Fruit fly (Drosophila melanogaster) whole organism, embryonic: ENCODE measurements around the gene CG6432.

Experiments
- Bgb ChIP-seq: fragments of 200-800 bp; sonication (Bioruptor generic); IDR thresholded peaks from 2 replicates; pipeline ENCODE4 v1.3.6; 2022; ENCODE audit warnings: missing biosample characterization, missing genetic modification characterization; ENCODE audit not compliant: partially characterized antibody
- Blimp-1 ChIP-seq: fragments of 200-800 bp; sonication (Bioruptor generic); optimal IDR thresholded peaks from 3 replicates; lab custom pipeline; 2018; ENCODE audit warnings: missing biosample characterization, missing genetic modification characterization, mild to moderate bottlenecking, moderate library complexity, missing genetic modification reagents
- CG10543 ChIP-seq: fragments of 200-800 bp; sonication (Bioruptor generic); optimal IDR thresholded peaks from 3 replicates; lab custom pipeline; 2017; ENCODE audit warnings: missing biosample characterization, mild to moderate bottlenecking, missing genetic modification characterization, moderate library complexity
- CG10565 ChIP-seq: fragments of 200-800 bp; sonication (Bioruptor generic); optimal IDR thresholded peaks from 3 replicates; lab custom pipeline; 2016; ENCODE audit warnings: missing biosample characterization, mild to moderate bottlenecking, missing genetic modification characterization
- CG12219 ChIP-seq: fragments of 200-800 bp; sonication (Bioruptor generic); optimal IDR thresholded peaks from 3 replicates; lab custom pipeline; 2018; ENCODE audit warnings: missing biosample characterization, mild to moderate bottlenecking, missing genetic modification characterization
- CG14441 ChIP-seq: fragments of 200-800 bp; sonication (Bioruptor generic); IDR thresholded peaks from 2 replicates; pipeline ENCODE4 v1.3.6; 2022; ENCODE audit warnings: missing biosample characterization, missing genetic modification characterization
- CG14860 ChIP-seq: fragments of 200-800 bp; sonication (Bioruptor generic); IDR thresholded peaks from 3 replicates; pipeline ENCODE4 v1.3.6; 2022; ENCODE audit warnings: missing biosample characterization, missing genetic modification characterization; ENCODE audit not compliant: partially characterized antibody
- CG15269 ChIP-seq: fragments of 200-800 bp; sonication (Bioruptor generic); optimal IDR thresholded peaks from 2 replicates; lab custom pipeline; 2018; ENCODE audit warnings: missing biosample characterization, mild to moderate bottlenecking, missing genetic modification characterization, moderate library complexity
- CG15514 ChIP-seq: fragments of 200-800 bp; sonication (Bioruptor generic); optimal IDR thresholded peaks from 3 replicates; lab custom pipeline; 2017; ENCODE audit warnings: missing biosample characterization, missing genetic modification characterization, mild to moderate bottlenecking, moderate library complexity, missing genetic modification reagents
- CG16779 ChIP-seq: fragments of 200-800 bp; sonication (Bioruptor generic); IDR thresholded peaks from 2 replicates; pipeline ENCODE4 v1.3.6; 2022; ENCODE audit warnings: missing biosample characterization, missing genetic modification characterization
- CG16815 ChIP-seq: fragments of 200-800 bp; sonication (Bioruptor generic); optimal IDR thresholded peaks from 3 replicates; lab custom pipeline; 2017; ENCODE audit warnings: missing biosample characterization, mild to moderate bottlenecking, missing genetic modification characterization
- CG30020 ChIP-seq: fragments of 200-800 bp; optimal IDR thresholded peaks from 2 replicates; lab custom pipeline; 2019; ENCODE audit warnings: missing biosample characterization, mild to moderate bottlenecking, missing genetic modification characterization, moderate library complexity
- CG31388 ChIP-seq: fragments of 200-800 bp; sonication (Bioruptor generic); optimal IDR thresholded peaks from 2 replicates; lab custom pipeline; 2016; ENCODE audit warnings: missing biosample characterization, missing genetic modification characterization
- CG32532 ChIP-seq: fragments of 200-800 bp; sonication (Bioruptor generic); IDR thresholded peaks from 2 replicates; pipeline ENCODE4 v1.3.6; 2022; ENCODE audit warnings: missing biosample characterization, missing genetic modification characterization
- CG3726 ChIP-seq: fragments of 200-800 bp; sonication (Bioruptor generic); IDR thresholded peaks from 3 replicates; pipeline ENCODE4, ENCODE4 v1.3.6; 2022; ENCODE audit warnings: missing biosample characterization, missing genetic modification characterization
- CG4282 ChIP-seq: fragments of 200-800 bp; sonication (Bioruptor generic); optimal IDR thresholded peaks from 2 replicates; lab custom pipeline; 2016; ENCODE audit warnings: missing biosample characterization, missing genetic modification characterization
- CG4404 ChIP-seq: fragments of 200-800 bp; sonication (Bioruptor generic); IDR thresholded peaks from 2 replicates; pipeline ENCODE4 v1.3.6; 2022; ENCODE audit warnings: missing biosample characterization, missing genetic modification characterization
- CG4617 ChIP-seq: fragments of 200-800 bp; sonication (Bioruptor generic); optimal IDR thresholded peaks from 3 replicates; lab custom pipeline; 2016; ENCODE audit warnings: missing biosample characterization, missing genetic modification characterization, borderline replicate concordance
- CG4707 ChIP-seq: fragments of 200-800 bp; sonication (Bioruptor generic); optimal IDR thresholded peaks from 2 replicates; lab custom pipeline; 2018; ENCODE audit warnings: missing biosample characterization, mild to moderate bottlenecking, missing genetic modification characterization, moderate library complexity
- CG4854 ChIP-seq: fragments of 200-800 bp; sonication (Bioruptor generic); optimal IDR thresholded peaks from 2 replicates; lab custom pipeline; 2016; ENCODE audit warnings: missing biosample characterization, missing genetic modification characterization, inconsistent platforms
- CG6765 ChIP-seq: fragments of 200-800 bp; sonication (Bioruptor generic); optimal IDR thresholded peaks from 3 replicates; lab custom pipeline; 2017; ENCODE audit warnings: missing biosample characterization, mild to moderate bottlenecking, missing genetic modification characterization
- CG7271 ChIP-seq: fragments of 200-800 bp; sonication (Bioruptor generic); optimal IDR thresholded peaks from 2 replicates; lab custom pipeline; 2018; ENCODE audit warnings: missing biosample characterization, mild to moderate bottlenecking, missing genetic modification characterization, moderate library complexity
- CG8944 ChIP-seq: fragments of 200-800 bp; sonication (Bioruptor generic); optimal IDR thresholded peaks from 3 replicates; lab custom pipeline; 2016; ENCODE audit warnings: missing biosample characterization, missing genetic modification characterization
- CG9727 ChIP-seq: fragments of 200-800 bp; sonication (Bioruptor generic); optimal IDR thresholded peaks from 3 replicates; lab custom pipeline; 2017; ENCODE audit warnings: missing biosample characterization, mild to moderate bottlenecking, missing genetic modification characterization
- CG9817 ChIP-seq: fragments of 200-800 bp; sonication (Bioruptor generic); optimal IDR thresholded peaks from 2 replicates; lab custom pipeline; 2018; ENCODE audit warnings: missing biosample characterization, mild to moderate bottlenecking, missing genetic modification characterization, moderate library complexity
- Dip2 ChIP-seq: fragments of 200-800 bp; sonication (Bioruptor generic); IDR thresholded peaks from 2 replicates; pipeline ENCODE4 v1.3.6; 2022; ENCODE audit warnings: missing biosample characterization, missing genetic modification characterization
- Dll ChIP-seq: fragments of 200-800 bp; sonication (Bioruptor generic); IDR thresholded peaks from 4 replicates; pipeline ENCODE4 v1.3.6; 2022; ENCODE audit warnings: missing biosample characterization, missing genetic modification characterization; ENCODE audit not compliant: partially characterized antibody
- Dref ChIP-seq: fragments of 200-800 bp; sonication (Bioruptor generic); IDR thresholded peaks from 2 replicates; pipeline ENCODE4 v1.3.6; 2022; ENCODE audit warnings: missing biosample characterization, missing genetic modification characterization
- Mes4 ChIP-seq: fragments of 200-800 bp; sonication (Bioruptor generic); optimal IDR thresholded peaks from 2 replicates; lab custom pipeline; 2016; ENCODE audit warnings: missing biosample characterization, missing genetic modification characterization
- Myb ChIP-seq: fragments of 200-800 bp; sonication (Bioruptor generic); optimal IDR thresholded peaks from 2 replicates; lab custom pipeline; 2016; ENCODE audit warnings: missing biosample characterization, missing genetic modification characterization
- Spps ChIP-seq: fragments of 200-800 bp; sonication (Bioruptor generic); optimal IDR thresholded peaks from 2 replicates; lab custom pipeline; 2018; ENCODE audit warnings: missing biosample characterization, mild to moderate bottlenecking, missing genetic modification characterization
- Tbp ChIP-seq: fragments of >200 bp; optimal IDR thresholded peaks from 2 replicates; lab custom pipeline; 2018; ENCODE audit warnings: missing biosample characterization, missing genetic modification characterization
- ara ChIP-seq: fragments of 200-800 bp; sonication (Bioruptor generic); IDR thresholded peaks from 2 replicates; pipeline ENCODE4 v1.3.6; 2022; ENCODE audit warnings: missing biosample characterization, missing genetic modification characterization
- en ChIP-seq: fragments of 200-800 bp; sonication (Bioruptor generic); optimal IDR thresholded peaks from 2 replicates; lab custom pipeline; 2016; ENCODE audit warnings: missing biosample characterization, missing genetic modification characterization
- fu2 ChIP-seq: fragments of 200-800 bp; sonication (Bioruptor generic); optimal IDR thresholded peaks from 2 replicates; lab custom pipeline; 2016; ENCODE audit warnings: missing biosample characterization, missing genetic modification characterization
- gcm ChIP-seq: fragments of 200-800 bp; sonication (Bioruptor generic); optimal IDR thresholded peaks from 2 replicates; lab custom pipeline; 2019; ENCODE audit warnings: missing biosample characterization, mild to moderate bottlenecking, missing genetic modification characterization, moderate library complexity
- gsb-n ChIP-seq: fragments of 200-800 bp; sonication (Bioruptor generic); optimal IDR thresholded peaks from 3 replicates; lab custom pipeline; 2018; ENCODE audit warnings: missing biosample characterization, mild to moderate bottlenecking, missing genetic modification characterization
- her ChIP-seq: fragments of 200-800 bp; sonication (Bioruptor generic); optimal IDR thresholded peaks from 2 replicates; lab custom pipeline; 2016; ENCODE audit warnings: missing biosample characterization, missing genetic modification characterization
- inv ChIP-seq: fragments of 200-800 bp; sonication (Bioruptor generic); IDR thresholded peaks from 2 replicates; pipeline ENCODE4 v1.3.6; 2022; ENCODE audit warnings: missing biosample characterization, missing genetic modification characterization; ENCODE audit not compliant: partially characterized antibody
- lbe ChIP-seq: fragments of 200-800 bp; sonication (Bioruptor generic); optimal IDR thresholded peaks from 2 replicates; lab custom pipeline; 2016; ENCODE audit warnings: missing biosample characterization, mild to moderate bottlenecking, missing genetic modification characterization
- lov ChIP-seq, 2 experiments: fragments of 200-800 bp in 1 of 2; fragments of >200 bp in 1 of 2; sonication (Bioruptor generic) in 1 of 2; IDR thresholded peaks in 1 of 2; optimal IDR thresholded peaks in 1 of 2; 2 replicates in 1 of 2; 3 replicates in 1 of 2; pipeline versions ENCODE4 v1.3.6 to Lab custom; 2017 to 2022; ENCODE audit warnings: missing biosample characterization in 1 of 2, missing genetic modification characterization in 1 of 2
- oc ChIP-seq: fragments of 200-800 bp; sonication (Bioruptor generic); optimal IDR thresholded peaks from 2 replicates; lab custom pipeline; 2018; ENCODE audit warnings: missing biosample characterization, mild to moderate bottlenecking, missing genetic modification characterization, moderate library complexity
- prd ChIP-seq, 3 experiments: fragments of >200 bp in 2 of 3; fragments of 200-800 bp in 1 of 3; sonication (Bioruptor generic) in 1 of 3; optimal IDR thresholded peaks in 2 of 3; IDR thresholded peaks in 1 of 3; 2 replicates in 2 of 3; 3 replicates in 1 of 3; pipeline versions ENCODE4 v1.3.6 to Lab custom; 2017 to 2022; ENCODE audit warnings: missing biosample characterization in 1 of 3, missing genetic modification characterization in 1 of 3
- salm ChIP-seq: fragments of 200-800 bp; sonication (Bioruptor generic); optimal IDR thresholded peaks from 2 replicates; lab custom pipeline; 2018; ENCODE audit warnings: missing biosample characterization, mild to moderate bottlenecking, missing genetic modification characterization
- schlank ChIP-seq: fragments of 200-800 bp; sonication (Bioruptor generic); optimal IDR thresholded peaks from 2 replicates; lab custom pipeline; 2018; ENCODE audit warnings: missing biosample characterization, mild to moderate bottlenecking, missing genetic modification characterization
- ssp ChIP-seq: fragments of 200-800 bp; sonication (Bioruptor generic); IDR thresholded peaks from 2 replicates; pipeline ENCODE4 v1.3.6; 2022; ENCODE audit warnings: missing biosample characterization, missing genetic modification characterization
- tup ChIP-seq: fragments of 200-800 bp; sonication (Bioruptor generic); optimal IDR thresholded peaks from 2 replicates; lab custom pipeline; 2016; ENCODE audit warnings: missing biosample characterization, mild to moderate bottlenecking, missing genetic modification characterization, moderate library complexity

CG6432 gene

dm6 chr3R:24294784-24295555, 41.8 kb upstream of the CG6432 start, which contains the start of gene crb (continued):
- TF ChIP-seq ssp (GFP tag; lab: Robert Waterston, UW) (no peak), CG9727 (GFP tag; lab: Kevin White, UChicago) (peak; percentile 59), CG4854 (peak; percentile 13), Dref (GFP tag; lab: Robert Waterston, UW) (no peak), CG4707 (GFP tag; lab: Kevin White, UChicago) (no peak), tup (GFP tag; lab: Kevin White, UChicago) (no peak), CG4282 (GFP tag; lab: Kevin White, UChicago) (peak; percentile 94), gcm (GFP tag; lab: Kevin White, UChicago) (peak; percentile 45), CG15269 (tag; lab: Kevin White, UChicago) (peak; percentile 60), CG7271 (no peak), oc (tag; lab: Kevin White, UChicago) (peak; percentile 25), CG16815 (GFP tag; lab: Kevin White, UChicago) (no peak), CG3726 (GFP tag; lab: Robert Waterston, UW) (no peak), lov (optimal IDR thresholded peaks at IDR 0.05; lab: Kevin White, UChicago) (no peak), lov (GFP tag; IDR thresholded peaks at IDR 0.05; lab: Robert Waterston, UW) (0 out of 3 replicates have a peak, but pooled peaks have one; percentile 33), Myb (GFP tag; lab: Kevin White, UChicago) (peak; percentile 95), CG8944 (GFP tag; lab: Kevin White, UChicago) (peak; percentile 35), CG12219 (GFP tag; lab: Kevin White, UChicago) (no peak), Dip2 (GFP tag; lab: Robert Waterston, UW) (no peak), CG9817 (tag; lab: Kevin White, UChicago) (no peak), CG15514 (GFP tag; lab: Kevin White, UChicago) (peak; percentile 65), lbe (GFP tag; lab: Kevin White, UChicago) (peak; percentile 59), prd (optimal IDR thresholded peaks at IDR 0.05; lab: Kevin White, UChicago) (no peak), prd (GFP tag; IDR thresholded peaks at IDR 0.05; lab: Robert Waterston, UW) (peak; percentile 40; the same call in 2 of the 3 replicates), CG31388 (GFP tag; lab: Kevin White, UChicago) (no peak), CG10543 (GFP tag; lab: Kevin White, UChicago) (peak; percentile 72), Mes4 (peak; percentile 45), Dll (GFP tag; lab: Robert Waterston, UW) (peak; percentile 44; the same call in 1 of the 4 replicates), ara (GFP tag; lab: Robert Waterston, UW) (peak; percentile 53), en (GFP tag; lab: Kevin White, UChicago) (no peak), CG32532 (GFP tag; lab: Robert Waterston, UW) (peak; percentile 64), salm (tag; lab: Kevin White, UChicago) (no peak), fu2 (GFP tag; lab: Kevin White, UChicago) (peak; percentile 8), CG4617 (GFP tag; lab: Kevin White, UChicago) (peak; percentile 15), gsb-n (tag; lab: Kevin White, UChicago) (peak; percentile 45), CG4404 (GFP tag; lab: Robert Waterston, UW) (no peak), CG30020 (tag; lab: Kevin White, UChicago) (peak; percentile 13), inv (peak; percentile 40; the same call in 1 of the 2 replicates), CG10565 (no peak), CG14860 (GFP tag; lab: Robert Waterston, UW) (peak; percentile 38; the same call in 1 of the 3 replicates), Blimp-1 (no peak), CG14441 (peak; percentile 40; the same call in 1 of the 2 replicates), Tbp (GFP tag; lab: Kevin White, UChicago) (peak; percentile 97), her (GFP tag; lab: Kevin White, UChicago) (peak; percentile 68), CG6765 (GFP tag; lab: Kevin White, UChicago) (no peak), CG16779 (GFP tag; lab: Robert Waterston, UW) (no peak), Bgb (peak; percentile 74), schlank (tag; lab: Kevin White, UChicago) (peak; percentile 10), Spps (tag; lab: Kevin White, UChicago) (no peak)
